Fruit fly (Drosophila melanogaster): ENCODE data around the gene rdgB.
A peak's percentile ranks its signal among the peaks of the same experiment; 100 is the strongest.

The rdgB gene

DNA sequence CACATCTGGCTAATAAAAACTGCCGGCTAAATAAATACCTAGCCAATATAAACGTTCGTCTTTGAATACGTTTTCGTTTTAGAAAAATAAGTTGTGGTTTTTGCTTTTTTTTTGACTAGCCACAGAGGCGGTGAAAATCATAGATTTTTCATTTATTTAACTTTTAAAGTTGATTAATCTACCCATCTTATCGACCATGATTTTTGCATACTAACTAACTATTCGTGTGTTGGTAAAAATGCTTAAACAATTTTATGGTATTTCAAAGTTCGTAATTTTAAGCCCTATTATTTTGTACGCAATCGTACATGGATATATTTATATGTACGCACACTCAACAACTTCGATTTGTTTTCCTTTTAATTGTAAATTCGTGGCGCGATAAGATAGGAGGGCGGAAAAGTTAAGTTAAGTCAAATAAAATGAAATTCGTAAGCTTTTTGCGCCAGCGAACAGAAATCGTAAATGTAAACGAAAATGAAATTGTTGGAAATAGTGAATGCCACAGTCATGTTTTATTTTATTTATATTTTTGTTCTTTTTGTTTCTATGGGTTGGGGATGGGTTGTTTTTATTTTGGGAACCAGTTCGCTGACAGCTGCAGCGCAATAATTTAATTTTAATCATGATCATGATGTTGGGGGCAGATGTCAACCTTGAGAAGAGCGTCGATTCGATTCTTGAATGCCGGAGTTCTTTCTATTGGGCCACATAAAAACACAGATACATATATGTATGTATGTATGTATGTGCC lies 55.0 kb downstream of the rdgB start (continued):
- no peak for TF ChIP-seq CG2202 (tag; optimal IDR thresholded peaks at IDR 0.05)
- TF ChIP-seq HmgZ (tag; optimal IDR thresholded peaks at IDR 0.05): no peak
- TF ChIP-seq CG5180 (GFP tag; optimal IDR thresholded peaks at IDR 0.05): no peak
- TF ChIP-seq Hand (GFP tag; optimal IDR thresholded peaks at IDR 0.05): no peak
- peak; percentile 26; the same call in 1 of the 3 replicates for TF ChIP-seq tgo (GFP tag; IDR thresholded peaks at IDR 0.05)
- peak; percentile 64 for TF ChIP-seq Meics (GFP tag; optimal IDR thresholded peaks at IDR 0.05)
- no peak for TF ChIP-seq Hr3 (GFP tag; optimal IDR thresholded peaks at IDR 0.05)
- no peak for TF ChIP-seq HmgD (GFP tag; optimal IDR thresholded peaks at IDR 0.05)
- TF ChIP-seq Doc2 (GFP tag; IDR thresholded peaks at IDR 0.05): no peak
- no peak for TF ChIP-seq CG8359 (GFP tag; optimal IDR thresholded peaks at IDR 0.05; ENCODE audit: borderline replicate concordance)
- no peak for TF ChIP-seq Myb (GFP tag; optimal IDR thresholded peaks at IDR 0.05)
- TF ChIP-seq cas (GFP tag; IDR thresholded peaks at IDR 0.05): no peak
- no peak for TF ChIP-seq nerfin-1 (tag; optimal IDR thresholded peaks at IDR 0.05)
- TF ChIP-seq onecut (GFP tag; IDR thresholded peaks at IDR 0.05): no peak
- TF ChIP-seq CG9437 (GFP tag; optimal IDR thresholded peaks at IDR 0.05): no peak
- TF ChIP-seq CG3163 (GFP tag; optimal IDR thresholded peaks at IDR 0.05): no peak
- TF ChIP-seq CG12219 (GFP tag; optimal IDR thresholded peaks at IDR 0.05): no peak
- peak; percentile 63 for TF ChIP-seq stc (GFP tag; IDR thresholded peaks at IDR 0.05)
- no peak for TF ChIP-seq ash1 (GFP tag; optimal IDR thresholded peaks at IDR 0.05)
- TF ChIP-seq CoRest (tag; optimal IDR thresholded peaks at IDR 0.05): peak; percentile 41
- TF ChIP-seq CG11085 (GFP tag; IDR thresholded peaks at IDR 0.05): no peak
- TF ChIP-seq Spps (tag; optimal IDR thresholded peaks at IDR 0.05): no peak
- TF ChIP-seq CG7963 (GFP tag; IDR thresholded peaks at IDR 0.05; ENCODE audit: partially characterized antibody): no peak
- peak; percentile 29 for TF ChIP-seq ind (GFP tag; optimal IDR thresholded peaks at IDR 0.05)
- TF ChIP-seq CG10321 (GFP tag; IDR thresholded peaks at IDR 0.05): no peak
- no peak for TF ChIP-seq cad (GFP tag; optimal IDR thresholded peaks at IDR 0.05)
- no peak for TF ChIP-seq tup (GFP tag; optimal IDR thresholded peaks at IDR 0.05)
- no peak for TF ChIP-seq H15 (GFP tag; IDR thresholded peaks at IDR 0.05)
- TF ChIP-seq CG8765 (GFP tag; IDR thresholded peaks at IDR 0.05): no peak
- TF ChIP-seq pan (optimal IDR thresholded peaks at IDR 0.05): no peak
- TF ChIP-seq pan (GFP tag; optimal IDR thresholded peaks at IDR 0.05 in 1 of 2, IDR thresholded peaks at IDR 0.05 in 1 of 2): peak in 1 of 2 experiments; percentile 43
- peak; percentile 42 for TF ChIP-seq bcd (GFP tag; optimal IDR thresholded peaks at IDR 0.05)
- TF ChIP-seq CG15696 (tag; optimal IDR thresholded peaks at IDR 0.05): no peak
- no peak for TF ChIP-seq CG6765 (GFP tag; optimal IDR thresholded peaks at IDR 0.05)
- no peak for TF ChIP-seq seq (GFP tag; IDR thresholded peaks at IDR 0.05)
- TF ChIP-seq CG12769 (tag; optimal IDR thresholded peaks at IDR 0.05): no peak
- no peak for TF ChIP-seq Scr (GFP tag; IDR thresholded peaks at IDR 0.05; ENCODE audit: partially characterized antibody)
- peak; percentile 62; the same call in 2 of the 3 replicates for TF ChIP-seq row (GFP tag; IDR thresholded peaks at IDR 0.05)
- no peak for TF ChIP-seq C15 (GFP tag; IDR thresholded peaks at IDR 0.05)
- TF ChIP-seq Xrp1 (GFP tag; IDR thresholded peaks at IDR 0.05): peak; percentile 60
- TF ChIP-seq Bdp1 (GFP tag; optimal IDR thresholded peaks at IDR 0.05): no peak
- no peak for TF ChIP-seq ttk (GFP tag; IDR thresholded peaks at IDR 0.05)
- TF ChIP-seq Ptx1 (GFP tag; IDR thresholded peaks at IDR 0.05): 0 out of 2 replicates have a peak, but pooled peaks have one; percentile 20
- TF ChIP-seq fd3F (GFP tag; optimal IDR thresholded peaks at IDR 0.05): peak; percentile 8
- no peak for TF ChIP-seq ab (GFP tag; optimal IDR thresholded peaks at IDR 0.05)
- TF ChIP-seq abd-A (tag; optimal IDR thresholded peaks at IDR 0.05): no peak
- TF ChIP-seq sug (tag; optimal IDR thresholded peaks at IDR 0.05): no peak
- no peak for TF ChIP-seq Side (GFP tag; optimal IDR thresholded peaks at IDR 0.05)
- no peak for TF ChIP-seq toy (GFP tag; IDR thresholded peaks at IDR 0.05)
- TF ChIP-seq slbo (GFP tag; IDR thresholded peaks at IDR 0.05): peak; percentile 46
- peak; percentile 59 for TF ChIP-seq CG11504 (tag; optimal IDR thresholded peaks at IDR 0.05)
